Worm (Caenorhabditis elegans) whole organism, L3 larva: ENCODE measurements around the gene pros-1.
A peak's percentile ranks its signal among the peaks of the same experiment; 100 is the strongest.

Experiments
- R02D3.7 ChIP-seq: fragments of 150-350 bp; optimal IDR thresholded peaks from 2 replicates; lab custom pipeline; 2014; ENCODE audit warnings: missing biosample characterization, missing genetic modification characterization
- aly-2 ChIP-seq: fragments of 150-350 bp; optimal IDR thresholded peaks from 2 replicates; lab custom pipeline; 2014; ENCODE audit warnings: missing biosample characterization, missing genetic modification characterization
- ama-1 ChIP-seq: fragments of 150-350 bp; optimal IDR thresholded peaks from 2 replicates; lab custom pipeline; 2018
- ceh-16 ChIP-seq: sonication (generic microtip); optimal IDR thresholded peaks from 2 replicates; lab custom pipeline; 2017; ENCODE audit warnings: missing biosample characterization, missing genetic modification characterization
- ceh-28 ChIP-seq: fragments of 150-350 bp; optimal IDR thresholded peaks from 2 replicates; lab custom pipeline; 2014; ENCODE audit warnings: missing biosample characterization, missing genetic modification reagents, missing genetic modification characterization
- ceh-9 ChIP-seq: sonication (generic microtip); optimal IDR thresholded peaks from 2 replicates; lab custom pipeline; 2018; ENCODE audit warnings: missing biosample characterization, missing genetic modification characterization
- egl-5 ChIP-seq: fragments of 150-350 bp; optimal IDR thresholded peaks from 2 replicates; lab custom pipeline; 2017; ENCODE audit warnings: missing biosample characterization, missing genetic modification reagents, missing genetic modification characterization, inconsistent platforms
- elt-1 ChIP-seq: fragments of 150-350 bp; optimal IDR thresholded peaks from 2 replicates; lab custom pipeline; 2014; ENCODE audit warnings: missing biosample characterization, missing genetic modification characterization
- elt-2 ChIP-seq: sonication (generic microtip); optimal IDR thresholded peaks from 2 replicates; lab custom pipeline; 2016; ENCODE audit warnings: missing genetic modification reagents, mild to moderate bottlenecking, missing genetic modification characterization, missing compliant biosample characterization
- elt-3 ChIP-seq, 3 experiments: fragments of 150-350 bp in 1 of 3; sonication (generic microtip) in 2 of 3; optimal IDR thresholded peaks; 2 replicates in 2 of 3; 4 replicates in 1 of 3; lab custom pipeline; 2014 to 2017; ENCODE audit warnings: missing biosample characterization in 3 of 3, missing genetic modification characterization in 3 of 3
- eor-1 ChIP-seq, 2 experiments: fragments of 150-350 bp; optimal IDR thresholded peaks; 2 replicates each; lab custom pipeline; 2014 to 2018; ENCODE audit warnings: missing biosample characterization in 2 of 2, missing genetic modification characterization in 2 of 2
- fkh-10 ChIP-seq: sonication (generic microtip); optimal IDR thresholded peaks from 2 replicates; lab custom pipeline; 2017; ENCODE audit warnings: missing biosample characterization, missing genetic modification reagents, missing genetic modification characterization
- fkh-2 ChIP-seq: fragments of 150-350 bp; optimal IDR thresholded peaks from 2 replicates; lab custom pipeline; 2014; ENCODE audit warnings: missing biosample characterization, missing genetic modification reagents, missing genetic modification characterization
- hmg-11 ChIP-seq: sonication (generic microtip); optimal IDR thresholded peaks from 2 replicates; lab custom pipeline; 2016; ENCODE audit warnings: missing genetic modification characterization, missing compliant biosample characterization
- jun-1 ChIP-seq: fragments of 150-350 bp; optimal IDR thresholded peaks from 2 replicates; lab custom pipeline; 2014; ENCODE audit warnings: missing biosample characterization, missing genetic modification reagents, missing genetic modification characterization
- lin-15B ChIP-seq: fragments of 150-350 bp; optimal IDR thresholded peaks from 2 replicates; lab custom pipeline; 2014; ENCODE audit warnings: missing biosample characterization, missing genetic modification characterization
- lin-39 ChIP-seq: fragments of 150-350 bp; optimal IDR thresholded peaks from 2 replicates; lab custom pipeline; 2018; ENCODE audit warnings: missing biosample characterization, missing genetic modification reagents, missing genetic modification characterization
- mdl-1 ChIP-seq: fragments of 150-350 bp; optimal IDR thresholded peaks from 2 replicates; lab custom pipeline; 2014; ENCODE audit warnings: missing biosample characterization, missing genetic modification characterization
- mml-1 ChIP-seq: fragments of 150-350 bp; sonication (generic microtip); optimal IDR thresholded peaks from 3 replicates; lab custom pipeline; 2014; ENCODE audit warnings: missing biosample characterization, missing genetic modification characterization
- nfya-1 ChIP-seq: sonication (generic microtip); optimal IDR thresholded peaks from 2 replicates; lab custom pipeline; 2017; ENCODE audit warnings: missing genetic modification characterization, mild to moderate bottlenecking, missing compliant biosample characterization, antibody characterized with exemption, moderate library complexity; ENCODE audit not compliant: insufficient read depth
- nhr-11 ChIP-seq: fragments of 150-350 bp; optimal IDR thresholded peaks from 2 replicates; lab custom pipeline; 2014; ENCODE audit warnings: missing biosample characterization, missing genetic modification characterization
- nhr-12 ChIP-seq: fragments of 150-350 bp; optimal IDR thresholded peaks from 2 replicates; lab custom pipeline; 2014; ENCODE audit warnings: missing biosample characterization, missing genetic modification characterization
- nhr-23 ChIP-seq: fragments of 150-350 bp; optimal IDR thresholded peaks from 2 replicates; lab custom pipeline; 2014; ENCODE audit warnings: missing biosample characterization, missing genetic modification reagents, missing genetic modification characterization
- nhr-25 ChIP-seq: sonication (generic microtip); optimal IDR thresholded peaks from 2 replicates; lab custom pipeline; 2017; ENCODE audit warnings: missing biosample characterization, missing genetic modification characterization
- nhr-43 ChIP-seq: sonication (generic microtip); optimal IDR thresholded peaks from 2 replicates; lab custom pipeline; 2016; ENCODE audit warnings: mild to moderate bottlenecking, missing genetic modification characterization, missing compliant biosample characterization; ENCODE audit not compliant: poor library complexity, severe bottlenecking
- nhr-76 ChIP-seq: fragments of 150-350 bp; sonication (generic microtip); optimal IDR thresholded peaks from 5 replicates; lab custom pipeline; 2014; ENCODE audit warnings: missing biosample characterization, missing genetic modification characterization
- nhr-77 ChIP-seq: fragments of 150-350 bp; optimal IDR thresholded peaks from 2 replicates; lab custom pipeline; 2014; ENCODE audit warnings: missing biosample characterization, missing genetic modification characterization
- pha-4 ChIP-seq: fragments of 150-350 bp; optimal IDR thresholded peaks from 2 replicates; lab custom pipeline; 2014; ENCODE audit warnings: missing biosample characterization, missing genetic modification reagents, missing genetic modification characterization
- pqm-1 ChIP-seq: fragments of 150-350 bp; optimal IDR thresholded peaks from 2 replicates; lab custom pipeline; 2017; ENCODE audit warnings: missing biosample characterization, missing genetic modification characterization, inconsistent platforms
- sea-2 ChIP-seq: fragments of 150-350 bp; sonication (generic microtip); optimal IDR thresholded peaks from 4 replicates; lab custom pipeline; 2014; ENCODE audit warnings: missing biosample characterization, missing genetic modification reagents, missing genetic modification characterization
- skn-1 ChIP-seq: fragments of 150-350 bp; optimal IDR thresholded peaks from 2 replicates; lab custom pipeline; 2014; ENCODE audit warnings: missing biosample characterization, missing genetic modification characterization
- snpc-4 ChIP-seq: fragments of 150-350 bp; optimal IDR thresholded peaks from 2 replicates; lab custom pipeline; 2014; ENCODE audit warnings: missing biosample characterization, missing genetic modification characterization
- tbx-2 ChIP-seq: sonication (generic microtip); optimal IDR thresholded peaks from 2 replicates; lab custom pipeline; 2016; ENCODE audit warnings: mild to moderate bottlenecking, missing genetic modification characterization, missing compliant biosample characterization
- unc-39 ChIP-seq: sonication (generic microtip); optimal IDR thresholded peaks from 4 replicates; lab custom pipeline; 2017; ENCODE audit warnings: missing biosample characterization, missing genetic modification characterization
- ztf-11 ChIP-seq: fragments of 150-350 bp; optimal IDR thresholded peaks from 2 replicates; lab custom pipeline; 2014; ENCODE audit warnings: missing biosample characterization, missing genetic modification characterization
- ztf-4 ChIP-seq: fragments of 150-350 bp; optimal IDR thresholded peaks from 2 replicates; lab custom pipeline; 2014; ENCODE audit warnings: missing biosample characterization, missing genetic modification characterization

pros-1 gene

ce11 chrIII:8088235-8088634, 21.1 kb downstream of the pros-1 start, which contains the start of gene vms-1:
vms-1 (plus strand) TSS chrIII:8088535.
- no peak for TF ChIP-seq fkh-2 (tag; lab: Kevin White, UChicago)
- TF ChIP-seq eor-1 (tag; optimal IDR thresholded peaks at IDR 0.05; lab: Kevin White, UChicago): no peak
- TF ChIP-seq nhr-76 (tag; lab: Kevin White, UChicago): no peak
- no peak for TF ChIP-seq aly-2 (tag; lab: Kevin White, UChicago)
- no peak for TF ChIP-seq skn-1 (tag; lab: Kevin White, UChicago)
- no peak for TF ChIP-seq elt-3 (tag; optimal IDR thresholded peaks at IDR 0.05; lab: Kevin White, UChicago)
- no peak for TF ChIP-seq pqm-1
- no peak for TF ChIP-seq nhr-11 (tag; lab: Kevin White, UChicago)
- no peak for TF ChIP-seq nhr-43 (tag; lab: Kevin White, UChicago)
- TF ChIP-seq nfya-1 (tag; lab: Kevin White, UChicago): no peak
- no peak for TF ChIP-seq nhr-77
- no peak for TF ChIP-seq ztf-4 (tag; lab: Kevin White, UChicago)
- TF ChIP-seq sea-2 (GFP tag; lab: Kevin White, UChicago): no peak
- TF ChIP-seq tbx-2: no peak
- TF ChIP-seq nhr-12 (tag; lab: Kevin White, UChicago): no peak
- no peak for TF ChIP-seq mdl-1 (tag; lab: Kevin White, UChicago)
- no peak for TF ChIP-seq R02D3.7
- TF ChIP-seq nhr-25: no peak
- TF ChIP-seq ceh-9 (tag; lab: Kevin White, UChicago): no peak
- TF ChIP-seq, all 47 proteins: peak for 0

ce11 chrIII:8091408-8091807, 24.3 kb downstream of the pros-1 start, which contains the start of gene idi-1:
idi-1 (plus strand) TSS chrIII:8091708.
- TF ChIP-seq elt-3 (tag; optimal IDR thresholded peaks at IDR 0.05; lab: Kevin White, UChicago): no peak
- no peak for TF ChIP-seq ceh-16
- no peak for TF ChIP-seq elt-1 (tag; lab: Kevin White, UChicago)
- TF ChIP-seq pha-4 (tag; lab: Kevin White, UChicago): no peak
- TF ChIP-seq fkh-10: no peak

DNA sequence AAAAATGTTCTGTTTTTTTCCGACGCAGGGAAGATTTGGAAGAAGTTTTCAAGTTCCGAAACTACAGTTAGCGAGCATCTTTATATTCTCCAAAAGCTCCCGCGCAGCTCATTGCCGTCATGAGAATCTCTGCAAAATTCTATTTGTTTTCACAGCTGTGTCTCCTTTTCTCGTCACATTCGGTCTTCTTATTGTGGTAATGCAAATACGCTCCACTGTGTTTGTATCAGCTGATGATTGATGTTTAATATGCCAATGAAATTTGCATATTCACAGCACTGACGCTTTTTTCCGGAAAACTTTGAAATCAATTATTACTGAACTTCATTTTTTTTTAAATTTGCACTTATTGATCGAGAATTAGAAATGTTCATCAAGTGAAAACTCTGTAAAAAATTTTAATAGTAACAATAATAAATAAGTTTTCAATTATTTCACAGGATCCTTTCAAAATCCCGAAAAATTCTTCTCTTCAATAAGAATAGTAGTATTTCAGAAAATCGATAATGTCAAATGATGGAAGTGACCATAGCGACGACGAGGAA, 26.1 kb downstream of the pros-1 start, which contains the start of gene K06H7.2:
Gene K06H7.2, plus strand, starts transcription at position 495 of the 545 bp plus-strand sequence.
- TF ChIP-seq unc-39 (tag; lab: Kevin White, UChicago): no peak
- TF ChIP-seq ceh-28 (tag; lab: Kevin White, UChicago): no peak
- TF ChIP-seq nhr-25: peak; percentile 23
- TF ChIP-seq ceh-16: no peak
- peak; percentile 25 for TF ChIP-seq elt-2 (tag; lab: Kevin White, UChicago)
- no peak for TF ChIP-seq nhr-76 (tag; lab: Kevin White, UChicago)
- TF ChIP-seq tbx-2: no peak
- TF ChIP-seq lin-39 (tag; lab: Kevin White, UChicago): peak; percentile 71
- peak; percentile 87 for TF ChIP-seq egl-5 (tag; lab: Kevin White, UChicago)
- TF ChIP-seq nfya-1 (tag; lab: Kevin White, UChicago): peak; percentile 69
- TF ChIP-seq pha-4 (tag; lab: Kevin White, UChicago): peak; percentile 83
- peak; percentile 44 for TF ChIP-seq skn-1 (tag; lab: Kevin White, UChicago)
- no peak for TF ChIP-seq fkh-10
- TF ChIP-seq hmg-11 (tag; lab: Kevin White, UChicago): peak; percentile 20
- no peak for TF ChIP-seq mml-1
- peak; percentile 37 for TF ChIP-seq nhr-23 (tag; lab: Kevin White, UChicago)
- TF ChIP-seq nhr-12 (tag; lab: Kevin White, UChicago): no peak
- peak; percentile 68 for TF ChIP-seq snpc-4 (tag; lab: Kevin White, UChicago)
- peak; percentile 87 for TF ChIP-seq lin-15B (tag; lab: Kevin White, UChicago)
- no peak for TF ChIP-seq ama-1 (lab: Kevin White, UChicago)
- TF ChIP-seq jun-1 (tag; lab: Kevin White, UChicago): no peak
- TF ChIP-seq R02D3.7: no peak
- no peak for TF ChIP-seq ztf-11 (tag; lab: Kevin White, UChicago)
- no peak for TF ChIP-seq fkh-2 (tag; lab: Kevin White, UChicago)

- no peak for TF ChIP-seq ama-1 (lab: Kevin White, UChicago)
- no peak for TF ChIP-seq fkh-10
- no peak for TF ChIP-seq lin-39 (tag; lab: Kevin White, UChicago)
- TF ChIP-seq fkh-2 (tag; lab: Kevin White, UChicago): no peak
- no peak for TF ChIP-seq eor-1 (tag; optimal IDR thresholded peaks at IDR 0.05; lab: Kevin White, UChicago)
- no peak for TF ChIP-seq egl-5 (tag; lab: Kevin White, UChicago)
- TF ChIP-seq ztf-4 (tag; lab: Kevin White, UChicago): no peak
These were observed 31.0 kb downstream of the pros-1 start, which contains the start of gene K06H7.8 for ce11 chrIII:8098116-8098515. K06H7.8 (minus strand) TSS chrIII:8098216.
